Worm (Caenorhabditis elegans): ENCODE measurements around the gene aptf-3.

DNA sequence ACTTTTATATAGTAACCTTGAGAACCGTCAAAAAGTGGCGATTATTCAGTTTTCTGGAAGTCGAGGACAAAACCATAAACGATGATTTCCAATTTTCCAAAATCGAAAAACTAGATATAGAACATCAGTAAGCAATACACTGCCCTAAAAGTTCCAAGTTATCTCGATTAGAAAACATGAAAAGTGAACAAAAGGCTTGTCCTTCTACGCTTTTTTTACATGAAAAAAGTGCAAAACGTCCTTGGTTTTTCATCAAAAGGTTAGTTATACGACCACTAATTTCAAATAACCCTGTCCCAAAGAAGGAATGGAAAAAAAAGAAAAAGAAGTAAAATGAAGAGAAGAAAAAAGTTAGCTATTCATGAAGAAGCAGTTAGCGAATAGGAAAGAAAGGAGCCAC, 8.1 kb upstream of the aptf-3 start:
- TF ChIP-seq blmp-1 (tag; optimal IDR thresholded peaks at IDR 0.05) (no peak), nhr-28 (tag; optimal IDR thresholded peaks at IDR 0.05) (no peak), unc-62 (GFP tag; optimal IDR thresholded peaks at IDR 0.05) (no peak), snpc-4 (tag; optimal IDR thresholded peaks at IDR 0.05) (no peak), nhr-76 (tag; optimal IDR thresholded peaks at IDR 0.05) (no peak), lsy-2 (tag; optimal IDR thresholded peaks at IDR 0.05) (no peak), elt-3 (tag; optimal IDR thresholded peaks at IDR 0.05) (no peak), sptf-1 (tag; optimal IDR thresholded peaks at IDR 0.05) (no peak), nhr-237 (tag; optimal IDR thresholded peaks at IDR 0.05) (no peak), mls-2 (tag; optimal IDR thresholded peaks at IDR 0.05) (no peak)
